Worm (Caenorhabditis elegans) whole organism, late embryonic: ENCODE results near the gene cest-31.

ENCODE experiments used
- ahr-1 ChIP-seq: sonication (generic microtip); optimal IDR thresholded peaks from 2 replicates; lab custom pipeline; 2016; ENCODE audit warnings: missing genetic modification characterization, missing compliant biosample characterization
- ama-1 ChIP-seq: fragments of 150-350 bp; optimal IDR thresholded peaks from 2 replicates; lab custom pipeline; 2014
- ceh-2 ChIP-seq: sonication (generic microtip); optimal IDR thresholded peaks from 2 replicates; lab custom pipeline; 2016; ENCODE audit warnings: missing genotype, missing genetic modification characterization, missing compliant biosample characterization
- elt-2 ChIP-seq: sonication (generic microtip); optimal IDR thresholded peaks from 2 replicates; lab custom pipeline; 2016; ENCODE audit warnings: missing genetic modification reagents, missing genetic modification characterization, missing compliant biosample characterization
- nfya-1 ChIP-seq: sonication (generic microtip); optimal IDR thresholded peaks from 2 replicates; lab custom pipeline; 2017; ENCODE audit warnings: missing genetic modification characterization, mild to moderate bottlenecking, missing compliant biosample characterization, antibody characterized with exemption, moderate library complexity
- nhr-11 ChIP-seq: fragments of 150-350 bp; optimal IDR thresholded peaks from 2 replicates; lab custom pipeline; 2014; ENCODE audit warnings: missing biosample characterization, missing genetic modification characterization
- pha-4 ChIP-seq: fragments of 150-350 bp; optimal IDR thresholded peaks from 2 replicates; lab custom pipeline; 2018; ENCODE audit warnings: missing biosample characterization, missing genetic modification reagents, missing genetic modification characterization
- pros-1 ChIP-seq: fragments of 150-350 bp; optimal IDR thresholded peaks from 2 replicates; lab custom pipeline; 2014; ENCODE audit warnings: missing biosample characterization, missing genetic modification reagents, missing genetic modification characterization
- sdc-2 ChIP-seq: sonication (generic microtip); optimal IDR thresholded peaks from 2 replicates; lab custom pipeline; 2016; ENCODE audit warnings: missing genotype, missing genetic modification characterization, missing compliant biosample characterization
- sox-4 ChIP-seq: sonication (generic microtip); optimal IDR thresholded peaks from 2 replicates; lab custom pipeline; 2017; ENCODE audit warnings: mild to moderate bottlenecking, missing genetic modification characterization, inconsistent platforms, missing compliant biosample characterization
- tbx-2 ChIP-seq: sonication (generic microtip); optimal IDR thresholded peaks from 2 replicates; lab custom pipeline; 2016; ENCODE audit warnings: missing genetic modification characterization, missing compliant biosample characterization
- unc-42 ChIP-seq: sonication (generic microtip); optimal IDR thresholded peaks from 2 replicates; lab custom pipeline; 2016; ENCODE audit warnings: missing genotype, missing genetic modification characterization, missing compliant biosample characterization
- unc-55 ChIP-seq: sonication (generic microtip); optimal IDR thresholded peaks from 2 replicates; lab custom pipeline; 2017; ENCODE audit warnings: missing biosample characterization, missing genetic modification reagents, missing genetic modification characterization

- peak; percentile 14 for TF ChIP-seq nfya-1
- TF ChIP-seq elt-2 (tag; lab: Kevin White, UChicago): no peak
- TF ChIP-seq sox-4 (tag; lab: Kevin White, UChicago): no peak
- peak; percentile 22 for TF ChIP-seq sdc-2
- TF ChIP-seq unc-42: peak; percentile 44
- TF ChIP-seq ahr-1 (tag; lab: Kevin White, UChicago): no peak
- TF ChIP-seq ceh-2 (tag; lab: Kevin White, UChicago): no peak
- TF ChIP-seq pros-1 (tag; lab: Kevin White, UChicago): no peak
- TF ChIP-seq nhr-11 (tag; lab: Kevin White, UChicago): no peak
- TF ChIP-seq ama-1: no peak
- peak; percentile 9 for TF ChIP-seq tbx-2
- no peak for TF ChIP-seq pha-4 (tag; lab: Kevin White, UChicago)
- no peak for TF ChIP-seq unc-55 (GFP tag; lab: Kevin White, UChicago)
These were observed 15.3 kb upstream of the cest-31 start for ce11 chrV:6658765-6659164.
